Worm (Caenorhabditis elegans) whole organism, early embryonic: ENCODE measurements around the gene srg-62.

ENCODE experiments used
- B0310.2 ChIP-seq: sonication (generic microtip); optimal IDR thresholded peaks from 2 replicates; lab custom pipeline; 2016; ENCODE audit warnings: mild to moderate bottlenecking, missing genetic modification characterization, missing compliant biosample characterization
- F13C5.2 ChIP-seq: sonication (generic microtip); optimal IDR thresholded peaks from 2 replicates; lab custom pipeline; 2017; ENCODE audit warnings: mild to moderate bottlenecking, missing genetic modification characterization, inconsistent platforms, missing compliant biosample characterization
- aly-1 ChIP-seq: sonication (generic microtip); optimal IDR thresholded peaks from 2 replicates; lab custom pipeline; 2016; ENCODE audit warnings: missing genetic modification characterization, missing compliant biosample characterization
- ama-1 ChIP-seq: fragments of 150-350 bp; optimal IDR thresholded peaks from 2 replicates; lab custom pipeline; 2014
- ceh-13 ChIP-seq: fragments of 200-800 bp; sonication (Bioruptor generic); optimal IDR thresholded peaks from 2 replicates; lab custom pipeline; 2018; ENCODE audit warnings: mild to moderate bottlenecking, missing genetic modification characterization, missing compliant biosample characterization
- ets-7 ChIP-seq: sonication (generic microtip); optimal IDR thresholded peaks from 2 replicates; lab custom pipeline; 2016; ENCODE audit warnings: missing genotype, missing genetic modification characterization, missing compliant biosample characterization
- flt-1 ChIP-seq: fragments of 200-800 bp; sonication (Bioruptor generic); IDR thresholded peaks from 2 replicates; pipeline ENCODE4 v1.3.6; 2022; ENCODE audit warnings: missing genetic modification characterization, missing compliant biosample characterization
- hmbx-1 ChIP-seq: sonication (generic microtip); optimal IDR thresholded peaks from 2 replicates; lab custom pipeline; 2016; ENCODE audit warnings: mild to moderate bottlenecking, missing genetic modification characterization, missing compliant biosample characterization
- hmg-4 ChIP-seq: fragments of 200-800 bp; sonication (Bioruptor generic); optimal IDR thresholded peaks from 2 replicates; lab custom pipeline; 2018; ENCODE audit warnings: mild to moderate bottlenecking, missing genetic modification characterization, missing compliant biosample characterization
- pes-1 ChIP-seq: fragments of 200-800 bp; sonication (Bioruptor generic); IDR thresholded peaks from 2 replicates; pipeline ENCODE4 v1.3.6; 2022; ENCODE audit warnings: missing genetic modification reagents, missing genetic modification characterization, missing compliant biosample characterization
- sea-1 ChIP-seq: fragments of 200-800 bp; sonication (Bioruptor generic); conservative IDR thresholded peaks from 2 replicates; pipeline ENCODE4 v1.3.6; 2022; ENCODE audit warnings: missing genetic modification characterization, missing compliant biosample characterization
- tra-4 ChIP-seq: sonication (generic microtip); optimal IDR thresholded peaks from 2 replicates; lab custom pipeline; 2017; ENCODE audit warnings: missing genetic modification characterization, missing compliant biosample characterization

- TF ChIP-seq ama-1 (lab: Kevin White, UChicago) (no peak), hmbx-1 (tag; lab: Kevin White, UChicago) (no peak), hmg-4 (GFP tag; lab: Kevin White, UChicago) (no peak), B0310.2 (tag; lab: Kevin White, UChicago) (no peak), ceh-13 (no peak), aly-1 (no peak), sea-1 (GFP tag; lab: Robert Waterston, UW) (no peak), pes-1 (GFP tag; lab: Robert Waterston, UW) (no peak), tra-4 (tag; lab: Kevin White, UChicago) (no peak), ets-7 (tag; lab: Kevin White, UChicago) (no peak), flt-1 (GFP tag; lab: Robert Waterston, UW) (no peak), F13C5.2 (no peak)
These were observed at the start of gene srg-62 for ce11 chrV:2742298-2742697.
